Worm (Caenorhabditis elegans) whole organism, young adult: ENCODE measurements around the gene F13A7.7.
"Not testable (repeated sequence)": the region's sequence is repeated elsewhere in the genome, so short reads cannot be mapped to it uniquely, and the experiment has no call there.

Experiments
- B0261.1 ChIP-seq: sonication (generic microtip); optimal IDR thresholded peaks from 2 replicates; lab custom pipeline; 2016; ENCODE audit warnings: mild to moderate bottlenecking, missing genetic modification characterization, moderate library complexity, missing compliant biosample characterization
- D2030.7 ChIP-seq: fragments of 200-800 bp; sonication (Bioruptor generic); IDR thresholded peaks from 2 replicates; pipeline ENCODE4 v1.3.6; 2022; ENCODE audit warnings: missing genetic modification reagents, missing genetic modification characterization, missing compliant biosample characterization
- F23B12.7 ChIP-seq: sonication (generic microtip); optimal IDR thresholded peaks from 2 replicates; lab custom pipeline; 2017; ENCODE audit warnings: missing genetic modification characterization, mild to moderate bottlenecking, missing compliant biosample characterization, antibody characterized with exemption, moderate library complexity; ENCODE audit not compliant: insufficient read depth
- F49E8.2 ChIP-seq: sonication (generic microtip); optimal IDR thresholded peaks from 3 replicates; lab custom pipeline; 2017; ENCODE audit warnings: missing genetic modification characterization, mild to moderate bottlenecking, missing compliant biosample characterization, antibody characterized with exemption, moderate library complexity; ENCODE audit not compliant: insufficient read depth
- Y56A3A.18 ChIP-seq: fragments of 200-800 bp; sonication (Bioruptor generic); IDR thresholded peaks from 2 replicates; pipeline ENCODE4 v1.3.6; 2022; ENCODE audit warnings: missing genetic modification reagents, missing genetic modification characterization, missing compliant biosample characterization
- Y95B8A.8 ChIP-seq: fragments of 200-800 bp; sonication (Bioruptor generic); IDR thresholded peaks from 2 replicates; pipeline ENCODE4 v1.3.6; 2022; ENCODE audit warnings: missing genetic modification reagents, missing genetic modification characterization, missing compliant biosample characterization
- athp-1 ChIP-seq: sonication (generic microtip); optimal IDR thresholded peaks from 2 replicates; lab custom pipeline; 2017; ENCODE audit warnings: mild to moderate bottlenecking, missing genetic modification characterization, missing compliant biosample characterization
- attf-6 ChIP-seq: fragments of 200-800 bp; sonication (Bioruptor generic); IDR thresholded peaks from 2 replicates; pipeline ENCODE4 v1.3.6; 2022; ENCODE audit warnings: missing genetic modification reagents, missing genetic modification characterization, missing compliant biosample characterization
- cebp-2 ChIP-seq: fragments of 200-800 bp; sonication (Bioruptor generic); IDR thresholded peaks from 2 replicates; pipeline ENCODE4 v1.3.6; 2022; ENCODE audit warnings: missing genetic modification characterization, missing compliant biosample characterization
- ceh-100 ChIP-seq: fragments of 200-800 bp; sonication (Bioruptor generic); IDR thresholded peaks from 2 replicates; pipeline ENCODE4 v1.3.6; 2022; ENCODE audit warnings: missing genetic modification reagents, missing genetic modification characterization, missing compliant biosample characterization
- ceh-40 ChIP-seq: fragments of 200-800 bp; sonication (Bioruptor generic); IDR thresholded peaks from 2 replicates; pipeline ENCODE4 v1.3.6; 2022; ENCODE audit warnings: missing genetic modification characterization, missing compliant biosample characterization
- chd-7 ChIP-seq: sonication (generic microtip); optimal IDR thresholded peaks from 2 replicates; lab custom pipeline; 2016; ENCODE audit warnings: mild to moderate bottlenecking, missing genetic modification characterization, moderate library complexity, missing compliant biosample characterization
- die-1 ChIP-seq: sonication (generic microtip); optimal IDR thresholded peaks from 2 replicates; lab custom pipeline; 2016; ENCODE audit warnings: missing genotype, mild to moderate bottlenecking, missing genetic modification characterization, missing compliant biosample characterization
- dox-1 ChIP-seq: fragments of 200-800 bp; sonication (Bioruptor generic); IDR thresholded peaks from 2 replicates; pipeline ENCODE4 v1.3.6; 2022; ENCODE audit warnings: missing genetic modification reagents, missing genetic modification characterization, missing compliant biosample characterization
- efl-1 ChIP-seq: fragments of 150-350 bp; optimal IDR thresholded peaks from 2 replicates; lab custom pipeline; 2014; ENCODE audit warnings: missing biosample characterization, missing genetic modification reagents, missing genetic modification characterization
- egl-44 ChIP-seq: fragments of 200-800 bp; sonication (Bioruptor generic); IDR thresholded peaks from 2 replicates; pipeline ENCODE4 v1.3.6; 2022; ENCODE audit warnings: missing genetic modification reagents, missing genetic modification characterization, missing compliant biosample characterization
- egrh-3 ChIP-seq: fragments of 200-800 bp; sonication (Bioruptor generic); IDR thresholded peaks from 2 replicates; pipeline ENCODE4 v1.3.6; 2022; ENCODE audit warnings: missing genetic modification reagents, missing genetic modification characterization, missing compliant biosample characterization
- ekl-4 ChIP-seq: fragments of 200-800 bp; sonication (Bioruptor generic); IDR thresholded peaks from 2 replicates; pipeline ENCODE4 v1.3.6; 2022; ENCODE audit warnings: missing genetic modification reagents, missing genetic modification characterization, missing compliant biosample characterization
- hmg-1.2 ChIP-seq: fragments of 200-800 bp; sonication (Bioruptor generic); IDR thresholded peaks from 2 replicates; pipeline ENCODE4 v1.3.6; 2022; ENCODE audit warnings: missing genetic modification reagents, missing genetic modification characterization, missing compliant biosample characterization
- hsf-1 ChIP-seq: fragments of 200-800 bp; sonication (Bioruptor generic); IDR thresholded peaks from 2 replicates; pipeline ENCODE4 v1.3.6; 2022; ENCODE audit warnings: missing genetic modification reagents, missing genetic modification characterization, missing compliant biosample characterization
- let-607 ChIP-seq, 2 experiments: fragments of 200-800 bp in 1 of 2; sonication (Bioruptor generic) in 1 of 2; sonication (generic microtip) in 1 of 2; optimal IDR thresholded peaks; 2 replicates each; lab custom pipeline; 2016 to 2018; ENCODE audit warnings: mild to moderate bottlenecking in 2 of 2, missing compliant biosample characterization in 2 of 2, missing genetic modification characterization in 2 of 2, moderate library complexity in 2 of 2, missing genotype in 1 of 2
- lin-26 ChIP-seq: fragments of 200-800 bp; sonication (Bioruptor generic); IDR thresholded peaks from 2 replicates; pipeline ENCODE4 v1.3.6; 2022; ENCODE audit warnings: missing genetic modification reagents, missing genetic modification characterization, missing compliant biosample characterization
- lin-40 ChIP-seq: sonication (generic microtip); optimal IDR thresholded peaks from 2 replicates; lab custom pipeline; 2016; ENCODE audit warnings: missing genetic modification characterization, mild to moderate bottlenecking, missing compliant biosample characterization, missing genotype, missing genetic modification reagents
- madf-10 ChIP-seq: sonication (generic microtip); optimal IDR thresholded peaks from 2 replicates; lab custom pipeline; 2016; ENCODE audit warnings: mild to moderate bottlenecking, missing genetic modification characterization, missing compliant biosample characterization
- mcd-1 ChIP-seq: fragments of 200-800 bp; sonication (Bioruptor generic); IDR thresholded peaks from 2 replicates; pipeline ENCODE4 v1.3.6; 2022; ENCODE audit warnings: missing genetic modification reagents, missing genetic modification characterization, missing compliant biosample characterization
- nfyb-1 ChIP-seq: fragments of 200-800 bp; sonication (Bioruptor generic); IDR thresholded peaks from 2 replicates; pipeline ENCODE4 v1.3.6; 2022; ENCODE audit warnings: missing genetic modification reagents, missing genetic modification characterization, missing compliant biosample characterization
- nhr-90 ChIP-seq: sonication (generic microtip); optimal IDR thresholded peaks from 2 replicates; lab custom pipeline; 2016; ENCODE audit warnings: missing genotype, mild to moderate bottlenecking, missing genetic modification characterization, missing compliant biosample characterization
- pbrm-1 ChIP-seq: fragments of 200-800 bp; sonication (Bioruptor generic); IDR thresholded peaks from 2 replicates; pipeline ENCODE4 v1.3.6; 2022; ENCODE audit warnings: missing genetic modification reagents, missing genetic modification characterization, missing compliant biosample characterization
- rec-8 ChIP-seq, 2 experiments: sonication (generic microtip); optimal IDR thresholded peaks; 2 replicates each; lab custom pipeline; 2016; ENCODE audit warnings: mild to moderate bottlenecking in 2 of 2, missing genetic modification characterization in 2 of 2, missing genetic modification reagents in 2 of 2, missing genotype in 2 of 2, missing biosample characterization in 1 of 2, missing compliant biosample characterization in 1 of 2, moderate library complexity in 1 of 2
- rpc-1 ChIP-seq, 2 experiments: fragments of 150-350 bp in 1 of 2; sonication (generic microtip) in 1 of 2; optimal IDR thresholded peaks; 2 replicates each; lab custom pipeline; 2014 to 2018; ENCODE audit warnings: missing biosample characterization in 1 of 2, missing genetic modification characterization in 1 of 2, missing genetic modification reagents in 1 of 2, missing genotype in 1 of 2
- snpc-1.1 ChIP-seq: sonication (generic microtip); optimal IDR thresholded peaks from 2 replicates; lab custom pipeline; 2017; ENCODE audit warnings: missing genetic modification characterization, mild to moderate bottlenecking, missing compliant biosample characterization, antibody characterized with exemption, moderate library complexity, missing genotype, missing genetic modification reagents; ENCODE audit not compliant: insufficient read depth
- snpc-4 ChIP-seq, 5 experiments: fragments of 150-350 bp in 1 of 5; sonication (generic microtip) in 4 of 5; optimal IDR thresholded peaks; 2 replicates each; lab custom pipeline; 2014 to 2018; ENCODE audit warnings: missing genetic modification characterization in 5 of 5, missing biosample characterization in 3 of 5, antibody characterized with exemption in 2 of 5, mild to moderate bottlenecking in 2 of 5, missing compliant biosample characterization in 2 of 5, missing genotype in 2 of 5, moderate library complexity in 2 of 5, missing genetic modification reagents in 1 of 5
- tbp1 ChIP-seq: fragments of 200-800 bp; sonication (Bioruptor generic); optimal IDR thresholded peaks from 2 replicates; lab custom pipeline; 2018; ENCODE audit warnings: mild to moderate bottlenecking, missing genetic modification characterization, missing compliant biosample characterization
- tlf-1 ChIP-seq: fragments of 200-800 bp; sonication (Bioruptor generic); optimal IDR thresholded peaks from 2 replicates; lab custom pipeline; 2018; ENCODE audit warnings: mild to moderate bottlenecking, missing genetic modification characterization, missing compliant biosample characterization
- ztf-18 ChIP-seq: sonication (generic microtip); optimal IDR thresholded peaks from 2 replicates; lab custom pipeline; 2016; ENCODE audit warnings: missing genotype, mild to moderate bottlenecking, missing genetic modification characterization, missing compliant biosample characterization
- ztf-25 ChIP-seq: fragments of 200-800 bp; sonication (Bioruptor generic); IDR thresholded peaks from 2 replicates; pipeline ENCODE4 v1.3.6; 2022; ENCODE audit warnings: missing genetic modification reagents, missing genetic modification characterization, missing compliant biosample characterization

F13A7.7 gene

DNA sequence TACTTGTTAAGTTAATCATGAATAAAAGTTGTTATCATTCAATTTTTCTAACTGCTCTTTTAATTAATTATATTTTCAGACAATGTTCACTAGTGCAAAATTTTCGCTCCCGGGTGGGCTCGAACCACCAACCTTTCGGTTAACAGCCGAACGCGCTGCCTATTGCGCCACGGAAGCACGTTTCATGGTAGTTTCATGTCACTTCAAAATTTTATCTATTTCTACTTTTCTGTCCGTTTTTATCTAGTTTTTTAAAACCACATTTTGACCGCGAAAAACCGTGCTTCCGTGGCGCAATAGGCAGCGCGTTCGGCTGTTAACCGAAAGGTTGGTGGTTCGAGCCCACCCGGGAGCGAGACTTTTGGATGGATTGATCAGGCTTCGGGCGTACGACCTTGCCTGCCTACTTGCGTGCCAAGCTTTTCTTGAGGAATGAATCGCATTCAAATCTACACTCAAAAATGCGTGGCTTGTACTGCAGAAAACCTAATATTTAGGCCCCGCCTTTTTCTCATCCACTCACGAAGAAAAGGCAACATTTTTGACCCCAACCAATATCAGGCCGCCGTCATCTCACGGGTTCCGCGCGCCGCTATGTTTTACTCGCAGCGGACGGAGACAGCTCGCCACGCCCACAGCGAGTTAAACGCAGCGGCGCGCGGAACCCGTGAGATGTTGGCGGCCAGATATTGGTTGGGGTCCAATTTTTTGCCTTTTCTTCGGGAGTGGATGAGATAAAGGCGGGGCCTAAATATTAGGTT is 42.0 kb downstream of the F13A7.7 start:
- TF ChIP-seq snpc-4 (GFP tag; optimal IDR thresholded peaks at IDR 0.05; lab: Kevin White, UChicago), result not testable (repeated sequence)
- TF ChIP-seq snpc-4 (tag; optimal IDR thresholded peaks at IDR 0.05; lab: Kevin White, UChicago), result peak in 2 of 4 experiments; percentile 77 to 81
- peak; percentile 67 for TF ChIP-seq B0261.1 (tag; lab: Kevin White, UChicago)
- peak; percentile 34 for TF ChIP-seq ztf-18 (tag; lab: Kevin White, UChicago)
- 0 out of 2 replicates have a peak, but pooled peaks have one; percentile 64 for TF ChIP-seq cebp-2
- peak; percentile 33; the same call in 1 of the 2 replicates for TF ChIP-seq hmg-1.2
- TF ChIP-seq mcd-1 (GFP tag; lab: Robert Waterston, UW), result 0 out of 2 replicates have a peak, but pooled peaks have one; percentile 40
- peak; percentile 10 for TF ChIP-seq madf-10
- 0 out of 2 replicates have a peak, but pooled peaks have one; percentile 2 for TF ChIP-seq ztf-25
- 0 out of 2 replicates have a peak, but pooled peaks have one; percentile 35 for TF ChIP-seq dox-1 (GFP tag; lab: Robert Waterston, UW)
- 0 out of 2 replicates have a peak, but pooled peaks have one; percentile 34 for TF ChIP-seq D2030.7 (GFP tag; lab: Robert Waterston, UW)
- peak; percentile 0 for TF ChIP-seq F49E8.2 (tag; lab: Kevin White, UChicago)
- TF ChIP-seq tbp1 (GFP tag; lab: Kevin White, UChicago), result peak; percentile 82
- TF ChIP-seq egrh-3 (GFP tag; lab: Robert Waterston, UW), result 0 out of 2 replicates have a peak, but pooled peaks have one; percentile 17
- TF ChIP-seq lin-26 (GFP tag; lab: Robert Waterston, UW), result peak; percentile 36; the same call in 1 of the 2 replicates
- TF ChIP-seq hsf-1 (GFP tag; lab: Robert Waterston, UW), result 0 out of 2 replicates have a peak, but pooled peaks have one; percentile 12
- TF ChIP-seq pbrm-1 (GFP tag; lab: Robert Waterston, UW), result 0 out of 2 replicates have a peak, but pooled peaks have one; percentile 43
- peak; percentile 13 for TF ChIP-seq die-1 (tag; lab: Kevin White, UChicago)
- peak; percentile 54 for TF ChIP-seq rpc-1 (optimal IDR thresholded peaks at IDR 0.05; lab: Kevin White, UChicago)
- peak; percentile 72 for TF ChIP-seq rpc-1 (tag; optimal IDR thresholded peaks at IDR 0.05; lab: Kevin White, UChicago)
- TF ChIP-seq nhr-90 (tag; lab: Kevin White, UChicago), result peak; percentile 10

ce11 chrV:16338287-16339092 is 45.1 kb downstream of the F13A7.7 start, which contains the start of gene slc-9B.2:
Gene slc-9B.2 (plus strand): TSS chrV:16339042.
- TF ChIP-seq ztf-18 (tag; lab: Kevin White, UChicago), result peak; percentile 60
- TF ChIP-seq ceh-40 (GFP tag; lab: Robert Waterston, UW), result peak; percentile 34; the same call in 1 of the 2 replicates
- TF ChIP-seq Y56A3A.18 (GFP tag; lab: Robert Waterston, UW), result peak; percentile 60; the same call in 1 of the 2 replicates
- 0 out of 2 replicates have a peak, but pooled peaks have one; percentile 40 for TF ChIP-seq ztf-25
- peak; percentile 66 for TF ChIP-seq ekl-4
- peak; percentile 49 for TF ChIP-seq madf-10
- TF ChIP-seq egl-44, result 0 out of 2 replicates have a peak, but pooled peaks have one; percentile 31
- TF ChIP-seq nfyb-1 (GFP tag; lab: Robert Waterston, UW), result peak; percentile 82
- peak; percentile 41 for TF ChIP-seq nhr-90 (tag; lab: Kevin White, UChicago)
- TF ChIP-seq rpc-1 (optimal IDR thresholded peaks at IDR 0.05; lab: Kevin White, UChicago), result peak; percentile 63
- peak; percentile 80 for TF ChIP-seq rpc-1 (tag; optimal IDR thresholded peaks at IDR 0.05; lab: Kevin White, UChicago)
- peak; percentile 76; the same call in 1 of the 2 replicates for TF ChIP-seq attf-6
- TF ChIP-seq lin-40, result peak; percentile 25
- peak; percentile 21 for TF ChIP-seq tlf-1 (GFP tag; lab: Kevin White, UChicago)
- peak; percentile 2 for TF ChIP-seq efl-1
- peak; percentile 11 for TF ChIP-seq athp-1 (tag; lab: Kevin White, UChicago)
- peak; percentile 23 for TF ChIP-seq chd-7 (tag; lab: Kevin White, UChicago)
- peak in 1 of 2 experiments; percentile 24 for TF ChIP-seq let-607 (tag; optimal IDR thresholded peaks at IDR 0.05; lab: Kevin White, UChicago)
- TF ChIP-seq B0261.1 (tag; lab: Kevin White, UChicago), result peak; percentile 75
- TF ChIP-seq F23B12.7 (tag; lab: Kevin White, UChicago), result peak; percentile 40
- not testable (repeated sequence) for TF ChIP-seq snpc-4 (GFP tag; optimal IDR thresholded peaks at IDR 0.05; lab: Kevin White, UChicago)
- peak; percentile 7 to 77 (median 42) for TF ChIP-seq snpc-4 (tag; optimal IDR thresholded peaks at IDR 0.05; lab: Kevin White, UChicago)
- peak; percentile 85 for TF ChIP-seq tbp1 (GFP tag; lab: Kevin White, UChicago)
- peak; percentile 46 for TF ChIP-seq die-1 (tag; lab: Kevin White, UChicago)
- TF ChIP-seq Y95B8A.8 (GFP tag; lab: Robert Waterston, UW), result 0 out of 2 replicates have a peak, but pooled peaks have one; percentile 11
- TF ChIP-seq rec-8 (tag; optimal IDR thresholded peaks at IDR 0.05; lab: Kevin White, UChicago), result peak in 1 of 2 experiments; percentile 11
- peak; percentile 63 for TF ChIP-seq D2030.7 (GFP tag; lab: Robert Waterston, UW)
- peak; percentile 10; the same call in 1 of the 2 replicates for TF ChIP-seq ceh-100 (GFP tag; lab: Robert Waterston, UW)
- TF ChIP-seq pbrm-1 (GFP tag; lab: Robert Waterston, UW), result peak; percentile 62; the same call in 1 of the 2 replicates
- TF ChIP-seq mcd-1 (GFP tag; lab: Robert Waterston, UW), result peak; percentile 54
- TF ChIP-seq dox-1 (GFP tag; lab: Robert Waterston, UW), result peak; percentile 69; the same call in 1 of the 2 replicates
- peak; percentile 54 for TF ChIP-seq F49E8.2 (tag; lab: Kevin White, UChicago)
- TF ChIP-seq snpc-1.1 (tag; lab: Kevin White, UChicago), result peak; percentile 18
